Fruit fly (Drosophila melanogaster): ENCODE results near the gene Eig71Ek.
A peak's percentile ranks its signal among the peaks of the same experiment; 100 is the strongest.

dm6 chr3L:15641590-15642019, 19.4 kb upstream of the Eig71Ek start:
- TF ChIP-seq CG8159 (tag; optimal IDR thresholded peaks at IDR 0.05) (peak; percentile 81), Ets98B (GFP tag; IDR thresholded peaks at IDR 0.05) (no peak), CG9948 (tag; optimal IDR thresholded peaks at IDR 0.05) (peak; percentile 47), Pif1B (GFP tag; optimal IDR thresholded peaks at IDR 0.05) (no peak), fd96Ca (GFP tag; IDR thresholded peaks at IDR 0.05) (no peak), EcR (GFP tag; optimal IDR thresholded peaks at IDR 0.05) (no peak), CG17806 (tag; optimal IDR thresholded peaks at IDR 0.05) (peak; percentile 32), CG13204 (GFP tag; optimal IDR thresholded peaks at IDR 0.05) (no peak), CG10348 (GFP tag; IDR thresholded peaks at IDR 0.05) (no peak), CG15710 (tag; optimal IDR thresholded peaks at IDR 0.05) (peak; percentile 54)

Measured in whole organism, pupa.